Worm (Caenorhabditis elegans): Measurements from ENCODE around the gene C26B9.2.

ce11 chrX:5337959-5338358, 2.0 kb upstream of the C26B9.2 start, which contains the start of gene C26B9.3:
- TF ChIP-seq pes-1 (GFP tag; IDR thresholded peaks at IDR 0.05) = no peak
- no peak for TF ChIP-seq ceh-36 (tag; optimal IDR thresholded peaks at IDR 0.05)
- TF ChIP-seq ceh-13 (GFP tag; optimal IDR thresholded peaks at IDR 0.05) = no peak
- no peak for TF ChIP-seq ama-1 (optimal IDR thresholded peaks at IDR 0.05)
- TF ChIP-seq sea-1 (GFP tag; conservative IDR thresholded peaks at IDR 0.05) = no peak
- TF ChIP-seq aly-1 (tag; optimal IDR thresholded peaks at IDR 0.05) = no peak
- no peak for TF ChIP-seq tbx-11 (GFP tag; IDR thresholded peaks at IDR 0.05)
- no peak for TF ChIP-seq flt-1 (GFP tag; IDR thresholded peaks at IDR 0.05)
- no peak for TF ChIP-seq tbx-37 (GFP tag; conservative IDR thresholded peaks at IDR 0.05)
- no peak for TF ChIP-seq ets-7 (tag; optimal IDR thresholded peaks at IDR 0.05)
- no peak for TF ChIP-seq hmg-4 (GFP tag; optimal IDR thresholded peaks at IDR 0.05)
- TF ChIP-seq tra-4 (tag; optimal IDR thresholded peaks at IDR 0.05) = no peak
- TF ChIP-seq hmbx-1 (tag; optimal IDR thresholded peaks at IDR 0.05) = no peak
